Fruit fly (Drosophila melanogaster) whole organism, adult: Measurements from ENCODE around the gene Hrb87F.

Experiments
- CG14711 ChIP-seq: fragments of 200-800 bp; sonication (Bioruptor generic); optimal IDR thresholded peaks from 2 replicates; lab custom pipeline; 2018; ENCODE audit warnings: missing biosample characterization, mild to moderate bottlenecking, missing genetic modification characterization, moderate library complexity
- CG1620 ChIP-seq: fragments of 200-800 bp; sonication (Bioruptor generic); optimal IDR thresholded peaks from 2 replicates; lab custom pipeline; 2016; ENCODE audit warnings: missing biosample characterization, missing genetic modification characterization
- CG7045 ChIP-seq: fragments of 200-800 bp; sonication (Bioruptor generic); optimal IDR thresholded peaks from 2 replicates; lab custom pipeline; 2017; ENCODE audit warnings: missing biosample characterization, mild to moderate bottlenecking, missing genetic modification characterization
- CG7101 ChIP-seq: fragments of 200-800 bp; sonication (Bioruptor generic); optimal IDR thresholded peaks from 2 replicates; lab custom pipeline; 2018; ENCODE audit warnings: missing biosample characterization, mild to moderate bottlenecking, missing genetic modification characterization, moderate library complexity
- Clk ChIP-seq: fragments of 200-800 bp; sonication (Bioruptor generic); optimal IDR thresholded peaks from 2 replicates; lab custom pipeline; 2017; ENCODE audit warnings: missing biosample characterization, missing genetic modification characterization
- Mnt ChIP-seq: fragments of 200-800 bp; sonication (Bioruptor generic); optimal IDR thresholded peaks from 2 replicates; lab custom pipeline; 2016; ENCODE audit warnings: missing biosample characterization, mild to moderate bottlenecking, missing genetic modification characterization
- bab1 ChIP-seq: fragments of 200-800 bp; sonication (Bioruptor generic); optimal IDR thresholded peaks from 3 replicates; lab custom pipeline; 2019; ENCODE audit warnings: missing biosample characterization, mild to moderate bottlenecking, missing genetic modification characterization, moderate library complexity
- cic ChIP-seq: fragments of 200-800 bp; sonication (Bioruptor generic); optimal IDR thresholded peaks from 2 replicates; lab custom pipeline; 2017; ENCODE audit warnings: missing biosample characterization, mild to moderate bottlenecking, missing genetic modification characterization, moderate library complexity
- cnc ChIP-seq, 2 experiments: fragments of >200 bp; optimal IDR thresholded peaks; 2 replicates each; lab custom pipeline; 2017
- kay ChIP-seq: fragments of 200-800 bp; sonication (Bioruptor generic); peaks from one replicate; lab custom pipeline; 2016; ENCODE audit warnings: missing biosample characterization, missing genetic modification characterization, borderline replicate concordance
- ovo ChIP-seq: fragments of 200-800 bp; sonication (Bioruptor generic); optimal IDR thresholded peaks from 2 replicates; lab custom pipeline; 2016; ENCODE audit warnings: missing biosample characterization, missing genetic modification characterization
- tj ChIP-seq: fragments of 200-800 bp; sonication (Bioruptor generic); optimal IDR thresholded peaks from 3 replicates; lab custom pipeline; 2017; ENCODE audit warnings: missing biosample characterization, mild to moderate bottlenecking, missing genetic modification characterization, moderate library complexity

DNA sequence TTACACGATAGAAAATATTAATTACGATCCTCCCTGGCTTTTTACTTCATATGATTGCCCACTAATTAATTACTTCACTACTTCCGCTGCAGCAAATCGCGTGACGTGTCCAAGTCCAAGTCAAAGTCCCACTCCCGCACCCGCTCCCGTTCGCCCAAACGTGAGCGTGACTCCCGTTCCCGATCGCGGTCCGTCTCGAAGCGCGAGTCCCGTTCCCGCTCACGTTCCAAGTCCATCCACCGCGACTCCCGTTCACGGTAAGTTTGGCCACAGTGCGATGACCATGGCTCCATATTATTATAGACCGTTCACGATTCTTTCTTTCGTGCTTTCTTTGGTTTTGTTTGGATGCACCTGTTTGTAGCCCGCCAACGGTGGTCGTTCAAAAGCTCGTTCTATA, 5.7 kb upstream of the Hrb87F start:
- no peak for TF ChIP-seq CG7045
- TF ChIP-seq kay: peak; percentile 30
- TF ChIP-seq CG7101 (tag; lab: Kevin White, UChicago): no peak
- no peak for TF ChIP-seq bab1
- no peak for TF ChIP-seq ovo
- no peak for TF ChIP-seq tj
- no peak for TF ChIP-seq cnc (optimal IDR thresholded peaks at IDR 0.05; lab: Kevin White, UChicago)
- TF ChIP-seq CG1620 (GFP tag; lab: Kevin White, UChicago): no peak
- TF ChIP-seq Mnt (GFP tag; lab: Kevin White, UChicago): no peak
- no peak for TF ChIP-seq cic (GFP tag; lab: Kevin White, UChicago)
- no peak for TF ChIP-seq Clk (GFP tag; lab: Kevin White, UChicago)
- TF ChIP-seq CG14711 (tag; lab: Kevin White, UChicago): no peak
